Worm (Caenorhabditis elegans): Measurements from ENCODE around the gene ZK632.2.

ce11 chrIII:9824330-9824934 is 25.5 kb downstream of the ZK632.2 start, which contains the start of gene lin-52:
- no peak for TF ChIP-seq ztf-23 (GFP tag; IDR thresholded peaks at IDR 0.05)
- no peak for TF ChIP-seq ref-1 (GFP tag; conservative IDR thresholded peaks at IDR 0.05)
- TF ChIP-seq tab-1 (GFP tag; IDR thresholded peaks at IDR 0.05): no peak
- no peak for TF ChIP-seq klf-2 (GFP tag; conservative IDR thresholded peaks at IDR 0.05)

All from whole organism, midembryonic.